Fruit fly (Drosophila melanogaster) whole organism, embryonic: ENCODE measurements around the gene CG12594.

Experiments
- Ada2b ChIP-seq: fragments of 200-800 bp; sonication (Bioruptor generic); IDR thresholded peaks from 2 replicates; pipeline ENCODE4 v1.3.6; 2022; ENCODE audit warnings: missing biosample characterization, missing genetic modification characterization
- Atf-2 ChIP-seq: fragments of 200-800 bp; sonication (Bioruptor generic); optimal IDR thresholded peaks from 2 replicates; lab custom pipeline; 2016; ENCODE audit warnings: missing biosample characterization, missing genetic modification characterization
- Awh ChIP-seq: fragments of 200-800 bp; sonication (Bioruptor generic); IDR thresholded peaks from 2 replicates; pipeline ENCODE4, ENCODE4 v1.3.6; 2022; ENCODE audit warnings: missing biosample characterization, missing genetic modification characterization
- B-H2 ChIP-seq: fragments of 200-800 bp; sonication (Bioruptor generic); optimal IDR thresholded peaks from 2 replicates; lab custom pipeline; 2018; ENCODE audit warnings: missing biosample characterization, mild to moderate bottlenecking, missing genetic modification characterization
- Bdp1 ChIP-seq: fragments of 200-800 bp; sonication (Bioruptor generic); optimal IDR thresholded peaks from 3 replicates; lab custom pipeline; 2016; ENCODE audit warnings: missing biosample characterization, missing genetic modification characterization
- Blimp-1 ChIP-seq: fragments of 200-800 bp; sonication (Bioruptor generic); optimal IDR thresholded peaks from 3 replicates; lab custom pipeline; 2018; ENCODE audit warnings: missing biosample characterization, missing genetic modification characterization, mild to moderate bottlenecking, moderate library complexity, missing genetic modification reagents
- CG10274 ChIP-seq: fragments of 200-800 bp; sonication (Bioruptor generic); optimal IDR thresholded peaks from 3 replicates; lab custom pipeline; 2017; ENCODE audit warnings: missing biosample characterization, mild to moderate bottlenecking, missing genetic modification characterization
- CG10366 ChIP-seq: fragments of 200-800 bp; sonication (Bioruptor generic); IDR thresholded peaks from 2 replicates; pipeline ENCODE4 v1.3.6; 2022; ENCODE audit warnings: missing biosample characterization, missing genetic modification characterization
- CG10543 ChIP-seq: fragments of 200-800 bp; sonication (Bioruptor generic); optimal IDR thresholded peaks from 3 replicates; lab custom pipeline; 2017; ENCODE audit warnings: missing biosample characterization, mild to moderate bottlenecking, missing genetic modification characterization, moderate library complexity
- CG11093 ChIP-seq: fragments of 200-800 bp; sonication (Bioruptor generic); IDR thresholded peaks from 3 replicates; pipeline ENCODE4 v1.3.6; 2022; ENCODE audit warnings: missing biosample characterization, missing genetic modification characterization
- CG11723 ChIP-seq: fragments of 200-800 bp; sonication (Bioruptor generic); optimal IDR thresholded peaks from 2 replicates; lab custom pipeline; 2017; ENCODE audit warnings: missing biosample characterization, mild to moderate bottlenecking, missing genetic modification characterization
- CG14667 ChIP-seq: fragments of 200-800 bp; sonication (Bioruptor generic); IDR thresholded peaks from 2 replicates; pipeline ENCODE4 v1.3.6; 2022; ENCODE audit warnings: missing biosample characterization, missing genetic modification characterization
- CG15269 ChIP-seq: fragments of 200-800 bp; sonication (Bioruptor generic); optimal IDR thresholded peaks from 2 replicates; lab custom pipeline; 2018; ENCODE audit warnings: missing biosample characterization, mild to moderate bottlenecking, missing genetic modification characterization, moderate library complexity
- CG1529 ChIP-seq: fragments of 200-800 bp; sonication (Bioruptor generic); optimal IDR thresholded peaks from 3 replicates; lab custom pipeline; 2018; ENCODE audit warnings: missing biosample characterization, missing genetic modification characterization
- CG15514 ChIP-seq: fragments of 200-800 bp; sonication (Bioruptor generic); optimal IDR thresholded peaks from 3 replicates; lab custom pipeline; 2017; ENCODE audit warnings: missing biosample characterization, missing genetic modification characterization, mild to moderate bottlenecking, moderate library complexity, missing genetic modification reagents
- CG16863 ChIP-seq: fragments of 200-800 bp; sonication (Bioruptor generic); optimal IDR thresholded peaks from 3 replicates; lab custom pipeline; 2016; ENCODE audit warnings: missing biosample characterization, missing genetic modification characterization
- CG30431 ChIP-seq: fragments of 200-800 bp; sonication (Bioruptor generic); optimal IDR thresholded peaks from 2 replicates; lab custom pipeline; 2017; ENCODE audit warnings: missing biosample characterization, missing genetic modification characterization
- CG32772 ChIP-seq: fragments of 200-800 bp; sonication (Bioruptor generic); IDR thresholded peaks from 2 replicates; pipeline ENCODE4 v1.3.6; 2022; ENCODE audit warnings: missing biosample characterization, missing genetic modification characterization
- CG34376 ChIP-seq: fragments of 200-800 bp; sonication (Bioruptor generic); optimal IDR thresholded peaks from 2 replicates; lab custom pipeline; 2018; ENCODE audit warnings: missing biosample characterization, mild to moderate bottlenecking, missing genetic modification characterization
- CG7372 ChIP-seq: fragments of 200-800 bp; sonication (Bioruptor generic); IDR thresholded peaks from 2 replicates; pipeline ENCODE4 v1.3.6; 2022; ENCODE audit warnings: missing biosample characterization, missing genetic modification characterization
- CG8089 ChIP-seq: fragments of 200-800 bp; sonication (Bioruptor generic); optimal IDR thresholded peaks from 3 replicates; lab custom pipeline; 2016; ENCODE audit warnings: missing biosample characterization, missing genetic modification characterization
- CG8281 ChIP-seq: fragments of 200-800 bp; sonication (Bioruptor generic); optimal IDR thresholded peaks from 2 replicates; lab custom pipeline; 2018; ENCODE audit warnings: missing biosample characterization, mild to moderate bottlenecking, missing genetic modification characterization, moderate library complexity
- CG9215 ChIP-seq: fragments of 200-800 bp; sonication (Bioruptor generic); IDR thresholded peaks from 2 replicates; pipeline ENCODE4 v1.3.6; 2022; ENCODE audit warnings: missing biosample characterization, missing genetic modification characterization
- CG9437 ChIP-seq: fragments of 200-800 bp; sonication (Bioruptor generic); optimal IDR thresholded peaks from 2 replicates; lab custom pipeline; 2018; ENCODE audit warnings: missing biosample characterization, mild to moderate bottlenecking, missing genetic modification characterization
- Camta ChIP-seq: fragments of 200-800 bp; sonication (Bioruptor generic); optimal IDR thresholded peaks from 2 replicates; lab custom pipeline; 2016; ENCODE audit warnings: missing biosample characterization, missing genetic modification characterization
- Chrac-16 ChIP-seq: fragments of 200-800 bp; sonication (Bioruptor generic); optimal IDR thresholded peaks from 3 replicates; lab custom pipeline; 2016; ENCODE audit warnings: missing biosample characterization, missing genetic modification characterization
- CoRest ChIP-seq: fragments of 200-800 bp; sonication (Bioruptor generic); optimal IDR thresholded peaks from 3 replicates; lab custom pipeline; 2018; ENCODE audit warnings: missing biosample characterization, mild to moderate bottlenecking, missing genetic modification characterization, moderate library complexity
- Fer1 ChIP-seq: fragments of 200-800 bp; sonication (Bioruptor generic); optimal IDR thresholded peaks from 2 replicates; lab custom pipeline; 2017; ENCODE audit warnings: missing biosample characterization, mild to moderate bottlenecking, missing genetic modification characterization
- HmgZ ChIP-seq: fragments of 200-800 bp; sonication (Bioruptor generic); optimal IDR thresholded peaks from 2 replicates; lab custom pipeline; 2018; ENCODE audit warnings: missing biosample characterization, mild to moderate bottlenecking, missing genetic modification characterization
- Hmr ChIP-seq: fragments of 200-800 bp; sonication (Bioruptor generic); optimal IDR thresholded peaks from 3 replicates; lab custom pipeline; 2017; ENCODE audit warnings: mild to moderate bottlenecking, missing biosample characterization, missing genetic modification reagents, missing genetic modification characterization
- Hsf ChIP-seq: fragments of 200-800 bp; sonication (Bioruptor generic); optimal IDR thresholded peaks from 3 replicates; lab custom pipeline; 2016; ENCODE audit warnings: missing biosample characterization, missing genetic modification characterization
- Med ChIP-seq: fragments of 200-800 bp; sonication (Bioruptor generic); peaks from one replicate; lab custom pipeline; 2016; ENCODE audit warnings: missing biosample characterization, missing genetic modification characterization, mild to moderate bottlenecking, inconsistent platforms, moderate library complexity
- NK7.1 ChIP-seq: fragments of 200-800 bp; sonication (Bioruptor generic); optimal IDR thresholded peaks from 3 replicates; lab custom pipeline; 2016; ENCODE audit warnings: missing biosample characterization, missing genetic modification characterization
- Nf-YA ChIP-seq: fragments of 200-800 bp; sonication (Bioruptor generic); IDR thresholded peaks from 2 replicates; pipeline ENCODE4 v1.3.6; 2022; ENCODE audit warnings: missing biosample characterization, missing genetic modification characterization
- Optix ChIP-seq: fragments of 200-800 bp; sonication (Bioruptor generic); IDR thresholded peaks from 3 replicates; pipeline ENCODE4 v1.3.6; 2022; ENCODE audit warnings: missing biosample characterization, missing genetic modification characterization
- amos ChIP-seq: fragments of 200-800 bp; sonication (Bioruptor generic); IDR thresholded peaks from 2 replicates; pipeline ENCODE4 v1.3.6; 2022; ENCODE audit warnings: missing biosample characterization, missing genetic modification characterization; ENCODE audit not compliant: partially characterized antibody
- bab2 ChIP-seq: fragments of 200-800 bp; sonication (Bioruptor generic); optimal IDR thresholded peaks from 2 replicates; lab custom pipeline; 2016; ENCODE audit warnings: missing biosample characterization, missing genetic modification characterization
- dan ChIP-seq: fragments of 200-800 bp; sonication (Bioruptor generic); IDR thresholded peaks from 2 replicates; pipeline ENCODE4 v1.3.6; 2022; ENCODE audit warnings: missing biosample characterization, missing genetic modification characterization
- en ChIP-seq: fragments of 200-800 bp; sonication (Bioruptor generic); optimal IDR thresholded peaks from 2 replicates; lab custom pipeline; 2016; ENCODE audit warnings: missing biosample characterization, missing genetic modification characterization
- eve ChIP-seq, 2 experiments: fragments of >200 bp; optimal IDR thresholded peaks; 2 replicates each; lab custom pipeline; 2017; ENCODE audit warnings: missing biosample characterization in 2 of 2, missing genetic modification characterization in 2 of 2
- grn ChIP-seq: fragments of 200-800 bp; sonication (Bioruptor generic); optimal IDR thresholded peaks from 3 replicates; lab custom pipeline; 2017; ENCODE audit warnings: missing biosample characterization, missing genetic modification characterization
- jing ChIP-seq: fragments of 200-800 bp; sonication (Bioruptor generic); optimal IDR thresholded peaks from 2 replicates; lab custom pipeline; 2018; ENCODE audit warnings: missing biosample characterization, mild to moderate bottlenecking, missing genetic modification characterization
- ken ChIP-seq: fragments of 200-800 bp; sonication (Bioruptor generic); IDR thresholded peaks from 3 replicates; pipeline ENCODE4 v1.3.6; 2022; ENCODE audit warnings: missing biosample characterization, missing genetic modification characterization
- klu ChIP-seq: fragments of 200-800 bp; sonication (Bioruptor generic); IDR thresholded peaks from 2 replicates; pipeline ENCODE4 v1.3.6; 2022; ENCODE audit warnings: missing biosample characterization, missing genetic modification characterization
- lola ChIP-seq, 3 experiments: fragments of >200 bp in 2 of 3; fragments of 200-800 bp in 1 of 3; sonication (Bioruptor generic) in 1 of 3; optimal IDR thresholded peaks; 2 replicates each; lab custom pipeline; 2017 to 2019; ENCODE audit warnings: missing biosample characterization in 3 of 3, missing genetic modification characterization in 3 of 3, mild to moderate bottlenecking in 1 of 3, moderate library complexity in 1 of 3
- maf-S ChIP-seq: fragments of 200-800 bp; sonication (Bioruptor generic); optimal IDR thresholded peaks from 2 replicates; lab custom pipeline; 2016; ENCODE audit warnings: missing biosample characterization, missing genetic modification characterization
- rib ChIP-seq: fragments of 200-800 bp; sonication (Bioruptor generic); IDR thresholded peaks from 2 replicates; pipeline ENCODE4 v1.3.6; 2022; ENCODE audit warnings: missing biosample characterization, missing genetic modification characterization
- row ChIP-seq: fragments of 200-800 bp; sonication (Bioruptor generic); IDR thresholded peaks from 3 replicates; pipeline ENCODE4 v1.3.6; 2022; ENCODE audit warnings: missing biosample characterization, missing genetic modification characterization
- sens ChIP-seq: fragments of 200-800 bp; sonication (Bioruptor generic); peaks from one replicate; lab custom pipeline; 2016; ENCODE audit warnings: missing biosample characterization, missing genetic modification characterization
- stwl ChIP-seq: fragments of 200-800 bp; sonication (Bioruptor generic); optimal IDR thresholded peaks from 3 replicates; lab custom pipeline; 2018; ENCODE audit warnings: missing biosample characterization, mild to moderate bottlenecking, missing genetic modification characterization, moderate library complexity

The CG12594 gene

DNA sequence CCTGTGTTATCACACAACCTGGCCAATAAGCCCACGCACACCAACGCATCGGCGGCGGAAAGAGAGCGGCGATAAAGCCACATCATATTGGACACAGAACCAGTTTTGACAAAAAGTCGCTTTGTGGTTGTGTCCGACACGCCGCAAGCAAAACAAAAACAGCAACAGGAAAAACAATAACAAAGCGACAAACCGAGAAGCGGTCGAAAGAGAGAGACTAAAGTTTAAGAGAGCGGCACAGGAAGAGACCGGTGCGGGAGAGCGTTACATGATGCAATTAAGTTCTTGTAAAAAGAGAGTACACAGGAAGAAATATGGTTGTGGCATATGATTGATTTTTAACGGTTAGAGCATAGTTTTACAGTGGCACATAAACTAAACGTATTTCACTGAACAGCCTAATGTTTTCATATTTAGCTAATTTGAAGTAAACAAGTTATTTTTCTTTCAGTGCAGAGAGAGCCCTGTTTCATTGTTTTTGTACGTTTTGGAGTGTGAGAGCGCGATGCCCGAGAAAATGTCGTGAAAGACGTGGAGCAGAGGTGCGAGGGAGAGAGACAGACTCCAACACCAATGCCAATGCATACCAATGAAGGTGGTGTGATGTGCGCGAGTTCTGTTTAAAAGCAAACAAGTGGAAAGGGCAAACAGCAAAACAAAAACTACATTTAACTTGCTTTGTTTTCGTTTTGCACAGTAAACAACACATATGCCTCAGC is 39.3 kb downstream of the CG12594 start (continued):
- peak; percentile 100 for TF ChIP-seq CG15269 (tag; lab: Kevin White, UChicago)
- no peak for TF ChIP-seq CG14667 (GFP tag; lab: Robert Waterston, UW)
- TF ChIP-seq klu (GFP tag; lab: Robert Waterston, UW) = no peak
- TF ChIP-seq Fer1 (GFP tag; lab: Kevin White, UChicago) = peak; percentile 100
- TF ChIP-seq maf-S (GFP tag; lab: Kevin White, UChicago) = peak; percentile 100
- TF ChIP-seq dan (GFP tag; lab: Robert Waterston, UW) = no peak
- TF ChIP-seq CG8089 (GFP tag; lab: Kevin White, UChicago) = peak; percentile 100
- TF ChIP-seq Med = peak; percentile 100
- TF ChIP-seq bab2 (GFP tag; lab: Kevin White, UChicago) = peak; percentile 100
- TF ChIP-seq CG34376 (GFP tag; lab: Kevin White, UChicago) = peak; percentile 100
- TF ChIP-seq Optix (GFP tag; lab: Robert Waterston, UW) = no peak
- TF ChIP-seq CG10543 (GFP tag; lab: Kevin White, UChicago) = peak; percentile 100
- TF ChIP-seq Hmr (GFP tag; lab: Kevin White, UChicago) = peak; percentile 100
- TF ChIP-seq lola (GFP tag; optimal IDR thresholded peaks at IDR 0.05; lab: Kevin White, UChicago) = peak in 1 of 3 experiments; percentile 100
- TF ChIP-seq CG32772 (GFP tag; lab: Robert Waterston, UW) = no peak
- TF ChIP-seq Camta (GFP tag; lab: Kevin White, UChicago) = peak; percentile 100
- TF ChIP-seq NK7.1 (GFP tag; lab: Kevin White, UChicago) = peak; percentile 100
- TF ChIP-seq stwl = peak; percentile 91
- TF ChIP-seq CG16863 (GFP tag; lab: Kevin White, UChicago) = peak; percentile 100
- TF ChIP-seq Blimp-1 = peak; percentile 99
- peak; percentile 100 for TF ChIP-seq CG30431 (GFP tag; lab: Kevin White, UChicago)
- TF ChIP-seq CG8281 (tag; lab: Kevin White, UChicago) = peak; percentile 96
- peak; percentile 100 for TF ChIP-seq Chrac-16 (GFP tag; lab: Kevin White, UChicago)
- TF ChIP-seq en = peak; percentile 100
- peak; percentile 97 for TF ChIP-seq CG10274 (GFP tag; lab: Kevin White, UChicago)
- TF ChIP-seq CG11093 (GFP tag; lab: Robert Waterston, UW) = peak; percentile 99
- peak; percentile 100 for TF ChIP-seq CoRest (tag; lab: Kevin White, UChicago)
- TF ChIP-seq jing = peak; percentile 100
- TF ChIP-seq eve (GFP tag; optimal IDR thresholded peaks at IDR 0.05; lab: Kevin White, UChicago) = peak; percentile 95 to 100
- TF ChIP-seq Awh (GFP tag; lab: Robert Waterston, UW) = no peak
- peak; percentile 99 for TF ChIP-seq CG1529 (GFP tag; lab: Kevin White, UChicago)
- peak; percentile 96 for TF ChIP-seq CG15514 (GFP tag; lab: Kevin White, UChicago)
- TF ChIP-seq sens (GFP tag; lab: Kevin White, UChicago) = peak; percentile 100
- TF ChIP-seq CG11723 (GFP tag; lab: Kevin White, UChicago) = peak; percentile 100
- no peak for TF ChIP-seq CG9215 (GFP tag; lab: Robert Waterston, UW)
- peak; percentile 97 for TF ChIP-seq CG9437 (GFP tag; lab: Kevin White, UChicago)
- TF ChIP-seq grn = peak; percentile 97
- TF ChIP-seq Nf-YA (GFP tag; lab: Robert Waterston, UW) = no peak
- TF ChIP-seq row (GFP tag; lab: Robert Waterston, UW) = no peak
- no peak for TF ChIP-seq ken (GFP tag; lab: Robert Waterston, UW)
- no peak for TF ChIP-seq CG10366 (GFP tag; lab: Robert Waterston, UW)
- TF ChIP-seq amos = no peak
- TF ChIP-seq Hsf (GFP tag; lab: Kevin White, UChicago) = peak; percentile 100
- no peak for TF ChIP-seq Ada2b (GFP tag; lab: Robert Waterston, UW)
- TF ChIP-seq Atf-2 (GFP tag; lab: Kevin White, UChicago) = peak; percentile 100
- peak; percentile 100 for TF ChIP-seq B-H2
- TF ChIP-seq rib (GFP tag; lab: Robert Waterston, UW) = no peak
- TF ChIP-seq Bdp1 (GFP tag; lab: Kevin White, UChicago) = peak; percentile 97
- peak; percentile 100 for TF ChIP-seq HmgZ (tag; lab: Kevin White, UChicago)
- no peak for TF ChIP-seq CG7372
